Fruit fly (Drosophila melanogaster): ENCODE measurements around the gene CG15717.

Gene CG15717

DNA sequence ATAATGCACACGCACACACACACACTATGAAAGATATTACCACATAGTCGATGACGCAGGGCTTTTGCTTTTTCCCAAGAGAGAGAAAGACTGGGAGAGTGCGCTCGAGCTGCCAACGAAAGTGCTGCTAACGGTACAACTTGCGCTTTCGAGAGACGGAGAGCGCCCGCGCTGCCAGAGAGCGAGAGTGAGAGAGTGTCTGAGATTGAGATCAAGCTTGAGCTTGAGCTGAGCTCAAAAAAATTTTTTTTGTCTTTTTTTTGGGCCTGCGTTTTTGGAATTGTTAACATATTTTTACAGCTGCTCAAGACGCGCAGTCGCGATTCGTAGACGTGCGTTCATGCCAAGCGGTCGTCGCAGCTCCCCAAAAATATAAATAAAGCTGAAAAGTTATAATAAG, 10.1 kb downstream of the CG15717 start, which contains the start of gene CG32645:
TSS of gene CG32645 (plus strand) at position 313 of the 400 bp plus-strand sequence.
- TF ChIP-seq woc (GFP tag; optimal IDR thresholded peaks at IDR 0.05), result no peak
- peak in 1 of 2 experiments; percentile 13 for TF ChIP-seq dl (GFP tag; optimal IDR thresholded peaks at IDR 0.05; ENCODE audit: insufficient read depth in 1 of 2, partially characterized antibody in 2 of 2)
- TF ChIP-seq CrebA (GFP tag; optimal IDR thresholded peaks at IDR 0.05; ENCODE audit: borderline replicate concordance), result no peak

- TF ChIP-seq dmrt93B (GFP tag; optimal IDR thresholded peaks at IDR 0.05), result no peak
- TF ChIP-seq br (GFP tag; optimal IDR thresholded peaks at IDR 0.05), result peak; percentile 6
- no peak for TF ChIP-seq Abd-B (GFP tag; optimal IDR thresholded peaks at IDR 0.05)
- TF ChIP-seq ey (GFP tag; optimal IDR thresholded peaks at IDR 0.05), result peak; percentile 24
- peak; percentile 58 for TF ChIP-seq Sp1 (GFP tag; optimal IDR thresholded peaks at IDR 0.05)
- no peak for TF ChIP-seq Hr78 (GFP tag; optimal IDR thresholded peaks at IDR 0.05)
- TF ChIP-seq OdsH (GFP tag; optimal IDR thresholded peaks at IDR 0.05), result peak; percentile 27
- peak in 1 of 2 experiments; percentile 50 for TF ChIP-seq foxo (GFP tag; optimal IDR thresholded peaks at IDR 0.05)
- TF ChIP-seq GATAd (GFP tag; optimal IDR thresholded peaks at IDR 0.05), result no peak
- TF ChIP-seq HLH106 (tag; optimal IDR thresholded peaks at IDR 0.05), result peak; percentile 52
- peak; percentile 18 for TF ChIP-seq psq (GFP tag; optimal IDR thresholded peaks at IDR 0.05)
- peak; percentile 53 for TF ChIP-seq h (GFP tag; optimal IDR thresholded peaks at IDR 0.05)
- TF ChIP-seq Hnf4 (GFP tag; optimal IDR thresholded peaks at IDR 0.05), result peak; percentile 18
- peak; percentile 44 for TF ChIP-seq rgr (GFP tag; optimal IDR thresholded peaks at IDR 0.05)
- TF ChIP-seq fru (GFP tag; optimal IDR thresholded peaks at IDR 0.05), result peak; percentile 46
- TF ChIP-seq Vsx2 (GFP tag; optimal IDR thresholded peaks at IDR 0.05; ENCODE audit: partially characterized antibody), result no peak
Observed at dm6 chrX:13143100-13143499, 14.3 kb downstream of the CG15717 start.

DNA sequence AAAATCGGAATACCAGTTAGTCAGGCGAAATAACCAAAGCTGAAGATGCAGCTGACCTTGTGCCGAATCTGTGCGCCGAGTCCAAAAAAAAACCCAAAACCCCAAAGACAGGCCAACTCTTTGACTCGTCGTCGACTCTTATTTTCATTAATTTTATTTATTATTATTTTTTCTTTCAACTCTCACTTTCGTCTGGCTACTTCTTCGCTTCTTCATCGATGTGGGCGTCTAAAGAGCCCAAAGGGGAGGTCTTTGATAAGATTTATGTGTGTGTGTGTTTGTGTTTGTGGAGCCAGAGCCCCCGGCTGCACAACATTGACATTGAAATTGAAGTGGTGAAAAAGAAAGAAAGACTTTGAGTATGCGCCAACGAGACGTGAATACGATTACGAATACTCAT, 17.1 kb downstream of the CG15717 start:
- TF ChIP-seq Dfd (GFP tag; optimal IDR thresholded peaks at IDR 0.05) (no peak), Abd-B (GFP tag; optimal IDR thresholded peaks at IDR 0.05) (no peak), brk (GFP tag; optimal IDR thresholded peaks at IDR 0.05) (no peak), CG32264 (GFP tag; optimal IDR thresholded peaks at IDR 0.05) (no peak)

DNA sequence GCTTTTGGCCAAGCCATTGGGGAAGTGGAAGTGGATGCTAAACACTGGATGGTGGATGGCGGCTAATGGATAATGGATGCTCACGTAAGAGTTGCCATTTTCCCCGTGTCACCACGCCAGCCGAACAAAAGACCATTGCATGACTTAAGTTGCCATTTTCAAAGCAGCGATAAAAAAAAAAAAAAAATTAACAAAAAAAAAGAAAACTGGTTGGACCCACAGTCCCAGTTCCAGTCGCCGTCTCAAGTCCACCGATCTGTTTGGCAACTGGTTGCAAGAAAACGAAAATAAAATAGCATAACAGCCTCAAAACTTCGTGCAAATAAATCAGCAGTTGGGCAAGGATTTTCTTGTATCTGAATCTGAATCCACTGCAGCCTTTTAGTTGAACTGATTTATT, 20.3 kb downstream of the CG15717 start:
- TF ChIP-seq Sp1 (GFP tag; optimal IDR thresholded peaks at IDR 0.05) (no peak), Jra (GFP tag; optimal IDR thresholded peaks at IDR 0.05) (no peak), woc (GFP tag; optimal IDR thresholded peaks at IDR 0.05) (no peak), Hr78 (GFP tag; optimal IDR thresholded peaks at IDR 0.05) (no peak), sv (GFP tag; optimal IDR thresholded peaks at IDR 0.05) (no peak), CG9705 (GFP tag; optimal IDR thresholded peaks at IDR 0.05) (no peak), Abd-B (GFP tag; optimal IDR thresholded peaks at IDR 0.05) (no peak), Dfd (GFP tag; optimal IDR thresholded peaks at IDR 0.05) (no peak), Vsx2 (GFP tag; optimal IDR thresholded peaks at IDR 0.05; ENCODE audit: partially characterized antibody) (no peak), lola (GFP tag; optimal IDR thresholded peaks at IDR 0.05) (no peak), CG32264 (GFP tag; optimal IDR thresholded peaks at IDR 0.05) (no peak)

DNA sequence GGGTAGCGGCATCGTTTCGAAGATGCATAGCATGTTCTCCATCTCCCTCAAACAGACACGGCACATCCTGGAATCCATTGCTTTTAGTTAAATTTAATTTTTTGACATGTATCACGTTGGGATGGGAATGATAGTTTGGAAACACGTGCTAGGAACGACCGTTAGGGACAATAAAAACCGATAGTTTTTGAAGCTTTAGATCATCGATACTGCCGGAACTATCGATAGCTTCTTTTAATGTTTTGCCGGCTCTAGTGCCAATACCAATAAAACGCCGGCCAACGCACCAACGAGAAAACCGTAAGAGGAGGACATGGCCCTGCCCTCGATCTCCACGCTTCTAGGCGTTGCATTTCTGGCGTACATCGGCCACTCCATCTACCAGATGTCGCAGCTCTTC, 26.0 kb downstream of the CG15717 start, which contains the start of the genes CG4318 and CG4332:
TSS of gene CG4318 (minus strand) at position 142 of the 400 bp plus-strand sequence.
TSS of gene CG4332 (plus strand) at position 256 of the 400 bp plus-strand sequence.
- TF ChIP-seq Myc (optimal IDR thresholded peaks at IDR 0.05) (peak; percentile 62), sv (GFP tag; optimal IDR thresholded peaks at IDR 0.05) (no peak)

DNA sequence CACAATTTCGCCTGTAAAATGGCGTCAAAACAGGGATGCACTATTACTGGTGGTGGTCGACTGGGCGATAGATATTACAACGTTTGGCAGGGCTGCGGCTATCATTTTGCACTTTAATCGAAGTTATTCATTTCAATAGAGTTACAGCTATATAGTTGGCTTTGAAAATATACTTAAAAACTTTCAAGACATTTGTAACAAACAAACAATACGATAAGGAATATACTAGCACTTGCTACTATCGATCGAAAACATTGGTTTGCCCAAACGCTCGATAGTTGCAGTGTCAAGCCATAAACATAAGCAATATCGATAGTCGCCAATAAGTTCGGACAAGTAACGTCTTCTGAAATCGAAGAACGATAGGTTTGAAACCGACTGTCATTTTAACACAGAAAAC, 30.7 kb downstream of the CG15717 start, which contains the start of the genes Bap60 and CG12096:
TSS of gene Bap60 (minus strand) at position 28 of the 400 bp plus-strand sequence.
TSS of gene CG12096 (plus strand) at position 124 of the 400 bp plus-strand sequence.
- no peak for TF ChIP-seq lola (GFP tag; optimal IDR thresholded peaks at IDR 0.05)
- peak; percentile 81 for TF ChIP-seq br (GFP tag; optimal IDR thresholded peaks at IDR 0.05)
- TF ChIP-seq CG9705 (GFP tag; optimal IDR thresholded peaks at IDR 0.05), result peak; percentile 80
- TF ChIP-seq GATAd (GFP tag; optimal IDR thresholded peaks at IDR 0.05), result peak; percentile 40
- TF ChIP-seq Dif (GFP tag; optimal IDR thresholded peaks at IDR 0.05; ENCODE audit: partially characterized antibody), result no peak
- TF ChIP-seq foxo (GFP tag; optimal IDR thresholded peaks at IDR 0.05), result peak in 1 of 2 experiments; percentile 80
- TF ChIP-seq Sp1 (GFP tag; optimal IDR thresholded peaks at IDR 0.05), result peak; percentile 75
- TF ChIP-seq Hr78 (GFP tag; optimal IDR thresholded peaks at IDR 0.05), result no peak
- no peak for TF ChIP-seq Vsx2 (GFP tag; optimal IDR thresholded peaks at IDR 0.05; ENCODE audit: partially characterized antibody)
- TF ChIP-seq psq (GFP tag; optimal IDR thresholded peaks at IDR 0.05), result peak; percentile 60
- no peak for TF ChIP-seq Abd-B (GFP tag; optimal IDR thresholded peaks at IDR 0.05)
- TF ChIP-seq dsf (GFP tag; optimal IDR thresholded peaks at IDR 0.05; ENCODE audit: borderline replicate concordance), result no peak
- peak; percentile 72 for TF ChIP-seq dmrt93B (GFP tag; optimal IDR thresholded peaks at IDR 0.05)
- no peak for TF ChIP-seq Mio (GFP tag; optimal IDR thresholded peaks at IDR 0.05)
- TF ChIP-seq Myc (optimal IDR thresholded peaks at IDR 0.05), result peak; percentile 58
- no peak for TF ChIP-seq brk (GFP tag; optimal IDR thresholded peaks at IDR 0.05)
- peak; percentile 83 for TF ChIP-seq fru (GFP tag; optimal IDR thresholded peaks at IDR 0.05)
- TF ChIP-seq Rel (GFP tag; optimal IDR thresholded peaks at IDR 0.05), result no peak
- peak; percentile 40 for TF ChIP-seq Rel (tag; optimal IDR thresholded peaks at IDR 0.05)
- TF ChIP-seq OdsH (GFP tag; optimal IDR thresholded peaks at IDR 0.05), result peak; percentile 62
- no peak for TF ChIP-seq Hr83 (GFP tag; optimal IDR thresholded peaks at IDR 0.05; ENCODE audit: poor library complexity, severe bottlenecking)
- no peak for TF ChIP-seq Hnf4 (GFP tag; optimal IDR thresholded peaks at IDR 0.05)
- TF ChIP-seq sv (GFP tag; optimal IDR thresholded peaks at IDR 0.05), result peak; percentile 20
- peak; percentile 79 for TF ChIP-seq h (GFP tag; optimal IDR thresholded peaks at IDR 0.05)
- no peak for TF ChIP-seq sage (GFP tag; optimal IDR thresholded peaks at IDR 0.05)
- TF ChIP-seq pan (optimal IDR thresholded peaks at IDR 0.05), result no peak
- no peak for TF ChIP-seq woc (GFP tag; optimal IDR thresholded peaks at IDR 0.05)
- peak; percentile 80 for TF ChIP-seq rgr (GFP tag; optimal IDR thresholded peaks at IDR 0.05)
- TF ChIP-seq usp (GFP tag; optimal IDR thresholded peaks at IDR 0.05), result no peak
- no peak for TF ChIP-seq dl (GFP tag; optimal IDR thresholded peaks at IDR 0.05; ENCODE audit: insufficient read depth in 1 of 2, partially characterized antibody in 2 of 2)
- TF ChIP-seq HLH106 (tag; optimal IDR thresholded peaks at IDR 0.05), result peak; percentile 87
